Fruit fly (Drosophila melanogaster) whole organism, adult: ENCODE results near the gene B-H2.

Source experiments
- CG11617 ChIP-seq: fragments of 200-800 bp; sonication (Bioruptor generic); optimal IDR thresholded peaks from 2 replicates; lab custom pipeline; 2017; ENCODE audit warnings: mild to moderate bottlenecking, missing biosample characterization, missing genetic modification reagents, missing genetic modification characterization
- CG14711 ChIP-seq: fragments of 200-800 bp; sonication (Bioruptor generic); optimal IDR thresholded peaks from 2 replicates; lab custom pipeline; 2018; ENCODE audit warnings: missing biosample characterization, mild to moderate bottlenecking, missing genetic modification characterization, moderate library complexity
- CG1620 ChIP-seq: fragments of 200-800 bp; sonication (Bioruptor generic); optimal IDR thresholded peaks from 2 replicates; lab custom pipeline; 2016; ENCODE audit warnings: missing biosample characterization, missing genetic modification characterization
- CG7045 ChIP-seq: fragments of 200-800 bp; sonication (Bioruptor generic); optimal IDR thresholded peaks from 2 replicates; lab custom pipeline; 2017; ENCODE audit warnings: missing biosample characterization, mild to moderate bottlenecking, missing genetic modification characterization
- Hr96 ChIP-seq: fragments of 200-800 bp; sonication (Bioruptor generic); optimal IDR thresholded peaks from 2 replicates; lab custom pipeline; 2016; ENCODE audit warnings: missing biosample characterization, missing genetic modification characterization
- Mnt ChIP-seq: fragments of 200-800 bp; sonication (Bioruptor generic); optimal IDR thresholded peaks from 2 replicates; lab custom pipeline; 2016; ENCODE audit warnings: missing biosample characterization, mild to moderate bottlenecking, missing genetic modification characterization
- bab1 ChIP-seq: fragments of 200-800 bp; sonication (Bioruptor generic); optimal IDR thresholded peaks from 3 replicates; lab custom pipeline; 2019; ENCODE audit warnings: missing biosample characterization, mild to moderate bottlenecking, missing genetic modification characterization, moderate library complexity
- cic ChIP-seq: fragments of 200-800 bp; sonication (Bioruptor generic); optimal IDR thresholded peaks from 2 replicates; lab custom pipeline; 2017; ENCODE audit warnings: missing biosample characterization, mild to moderate bottlenecking, missing genetic modification characterization, moderate library complexity

- TF ChIP-seq bab1 (no peak), Hr96 (no peak), cic (no peak), CG1620 (GFP tag; lab: Kevin White, UChicago) (no peak), CG11617 (GFP tag; lab: Kevin White, UChicago) (no peak), CG14711 (tag; lab: Kevin White, UChicago) (no peak), Mnt (GFP tag; lab: Kevin White, UChicago) (no peak), CG7045 (GFP tag; lab: Kevin White, UChicago) (no peak)
Measured at dm6 chrX:17351554-17351953, 37.2 kb downstream of the B-H2 start.
